Fruit fly (Drosophila melanogaster): ENCODE results near the gene Eogt.
A peak's percentile ranks its signal among the peaks of the same experiment; 100 is the strongest.

Eogt gene

dm6 chr2L:2380805-2381204 is at the start of gene Eogt (continued):
- TF ChIP-seq ssp (GFP tag; IDR thresholded peaks at IDR 0.05) (peak; percentile 91), Ravus (GFP tag; IDR thresholded peaks at IDR 0.05) (peak; percentile 85), MESR4 (GFP tag; optimal IDR thresholded peaks at IDR 0.05) (no peak), fd3F (GFP tag; optimal IDR thresholded peaks at IDR 0.05) (peak; percentile 90), Blimp-1 (GFP tag; optimal IDR thresholded peaks at IDR 0.05) (peak; percentile 82), p53 (GFP tag; optimal IDR thresholded peaks at IDR 0.05) (peak; percentile 23), CG8281 (tag; optimal IDR thresholded peaks at IDR 0.05) (peak; percentile 75), crp (GFP tag; optimal IDR thresholded peaks at IDR 0.05) (peak in 1 of 2 experiments; percentile 64), gfzf (GFP tag; optimal IDR thresholded peaks at IDR 0.05) (peak; percentile 62), CG6689 (GFP tag; IDR thresholded peaks at IDR 0.05) (peak; percentile 97), prd (optimal IDR thresholded peaks at IDR 0.05) (no peak), prd (GFP tag; IDR thresholded peaks at IDR 0.05) (peak; percentile 99), unc-4 (GFP tag; IDR thresholded peaks at IDR 0.05; ENCODE audit: partially characterized antibody) (no peak), Gsc (GFP tag; IDR thresholded peaks at IDR 0.05) (peak; percentile 93), CG17912 (GFP tag; optimal IDR thresholded peaks at IDR 0.05) (peak; percentile 55), CG30403 (GFP tag; optimal IDR thresholded peaks at IDR 0.05) (peak; percentile 94), CG14667 (GFP tag; IDR thresholded peaks at IDR 0.05) (peak; percentile 95), dmrt99B (tag; optimal IDR thresholded peaks at IDR 0.05) (peak; percentile 90), CG11247 (GFP tag; IDR thresholded peaks at IDR 0.05) (peak; percentile 92), hb (GFP tag; IDR thresholded peaks at IDR 0.05; ENCODE audit: partially characterized antibody) (no peak), PHDP (tag; optimal IDR thresholded peaks at IDR 0.05) (peak; percentile 95), MBD-R2 (GFP tag; IDR thresholded peaks at IDR 0.05) (peak; percentile 95), CG14710 (tag; optimal IDR thresholded peaks at IDR 0.05) (peak; percentile 93), CG13775 (GFP tag; optimal IDR thresholded peaks at IDR 0.05) (peak; percentile 93), Awh (GFP tag; IDR thresholded peaks at IDR 0.05) (peak; percentile 96), bab2 (GFP tag; optimal IDR thresholded peaks at IDR 0.05) (peak; percentile 85)

- TF ChIP-seq Oli (tag; optimal IDR thresholded peaks at IDR 0.05) (peak; percentile 12), CG18599 (GFP tag; optimal IDR thresholded peaks at IDR 0.05) (peak; percentile 81), CG2712 (tag; optimal IDR thresholded peaks at IDR 0.05) (no peak), sob (GFP tag; IDR thresholded peaks at IDR 0.05) (peak; percentile 71), so (GFP tag; IDR thresholded peaks at IDR 0.05) (0 out of 3 replicates have a peak, but pooled peaks have one; percentile 24), Hr51 (GFP tag; optimal IDR thresholded peaks at IDR 0.05) (peak in 1 of 2 experiments; percentile 60), CG18619 (GFP tag; optimal IDR thresholded peaks at IDR 0.05) (peak; percentile 20), Hand (GFP tag; optimal IDR thresholded peaks at IDR 0.05) (peak; percentile 72), Meics (GFP tag; optimal IDR thresholded peaks at IDR 0.05) (peak; percentile 62), CG13775 (GFP tag; optimal IDR thresholded peaks at IDR 0.05) (peak; percentile 33), fd3F (GFP tag; optimal IDR thresholded peaks at IDR 0.05) (peak; percentile 28), BtbVII (GFP tag; optimal IDR thresholded peaks at IDR 0.05) (peak; percentile 15), az2 (GFP tag; optimal IDR thresholded peaks at IDR 0.05) (peak; percentile 6), CG6854 (GFP tag; optimal IDR thresholded peaks at IDR 0.05) (peak; percentile 39), abd-A (tag; optimal IDR thresholded peaks at IDR 0.05) (peak; percentile 75), Hmr (GFP tag; optimal IDR thresholded peaks at IDR 0.05) (peak; percentile 66), tap (tag; optimal IDR thresholded peaks at IDR 0.05) (no peak), E2f2 (GFP tag; IDR thresholded peaks at IDR 0.05) (peak; percentile 29; the same call in 1 of the 2 replicates), Xbp1 (GFP tag; optimal IDR thresholded peaks at IDR 0.05) (peak; percentile 17), hth (optimal IDR thresholded peaks at IDR 0.05) (no peak), lmd (GFP tag; IDR thresholded peaks at IDR 0.05) (peak; percentile 49; the same call in 1 of the 2 replicates), Hr78 (GFP tag; optimal IDR thresholded peaks at IDR 0.05) (no peak), eyg (GFP tag; optimal IDR thresholded peaks at IDR 0.05) (no peak), tio (GFP tag; optimal IDR thresholded peaks at IDR 0.05) (peak; percentile 10), CG17612 (GFP tag; IDR thresholded peaks at IDR 0.05) (no peak), Dek (tag; optimal IDR thresholded peaks at IDR 0.05) (peak; percentile 20)
Observed at dm6 chr2L:2348479-2348878, 32.4 kb upstream of the Eogt start.

Measured in whole organism, embryonic.